Fruit fly (Drosophila melanogaster) whole organism, embryonic: ENCODE measurements around the gene NimC3.

Source experiments
- B-H2 ChIP-seq: fragments of 200-800 bp; sonication (Bioruptor generic); optimal IDR thresholded peaks from 2 replicates; lab custom pipeline; 2018; ENCODE audit warnings: missing biosample characterization, mild to moderate bottlenecking, missing genetic modification characterization
- BEAF-32 ChIP-seq: fragments of 200-800 bp; sonication (Bioruptor generic); optimal IDR thresholded peaks from 3 replicates; lab custom pipeline; 2017; ENCODE audit warnings: missing biosample characterization, missing genetic modification characterization, mild to moderate bottlenecking, moderate library complexity, missing genetic modification reagents
- CG10274 ChIP-seq: fragments of 200-800 bp; sonication (Bioruptor generic); optimal IDR thresholded peaks from 3 replicates; lab custom pipeline; 2017; ENCODE audit warnings: missing biosample characterization, mild to moderate bottlenecking, missing genetic modification characterization
- CG11398 ChIP-seq: fragments of 200-800 bp; sonication (Bioruptor generic); optimal IDR thresholded peaks from 2 replicates; lab custom pipeline; 2016; ENCODE audit warnings: missing biosample characterization, missing genetic modification characterization
- CG12236 ChIP-seq: fragments of 200-800 bp; sonication (Bioruptor generic); optimal IDR thresholded peaks from 2 replicates; lab custom pipeline; 2016; ENCODE audit warnings: missing biosample characterization, missing genetic modification characterization
- CG12942 ChIP-seq: fragments of 200-800 bp; sonication (Bioruptor generic); optimal IDR thresholded peaks from 3 replicates; lab custom pipeline; 2016; ENCODE audit warnings: missing biosample characterization, missing genetic modification characterization
- CG14441 ChIP-seq: fragments of 200-800 bp; sonication (Bioruptor generic); IDR thresholded peaks from 2 replicates; pipeline ENCODE4 v1.3.6; 2022; ENCODE audit warnings: missing biosample characterization, missing genetic modification characterization
- CG15269 ChIP-seq: fragments of 200-800 bp; sonication (Bioruptor generic); optimal IDR thresholded peaks from 2 replicates; lab custom pipeline; 2018; ENCODE audit warnings: missing biosample characterization, mild to moderate bottlenecking, missing genetic modification characterization, moderate library complexity
- CG17802 ChIP-seq: fragments of 200-800 bp; sonication (Bioruptor generic); optimal IDR thresholded peaks from 2 replicates; lab custom pipeline; 2018; ENCODE audit warnings: missing biosample characterization, mild to moderate bottlenecking, missing genetic modification characterization, moderate library complexity
- CG1792 ChIP-seq: fragments of 200-800 bp; sonication (Bioruptor generic); optimal IDR thresholded peaks from 2 replicates; lab custom pipeline; 2016; ENCODE audit warnings: missing biosample characterization, missing genetic modification characterization
- CG2712 ChIP-seq: fragments of 200-800 bp; optimal IDR thresholded peaks from 3 replicates; lab custom pipeline; 2019; ENCODE audit warnings: missing biosample characterization, mild to moderate bottlenecking, missing genetic modification characterization, moderate library complexity
- CG30431 ChIP-seq: fragments of 200-800 bp; sonication (Bioruptor generic); optimal IDR thresholded peaks from 2 replicates; lab custom pipeline; 2017; ENCODE audit warnings: missing biosample characterization, missing genetic modification characterization
- CG33557 ChIP-seq: fragments of 200-800 bp; sonication (Bioruptor generic); optimal IDR thresholded peaks from 2 replicates; lab custom pipeline; 2019; ENCODE audit warnings: missing biosample characterization, mild to moderate bottlenecking, missing genetic modification characterization, moderate library complexity
- CG3838 ChIP-seq: fragments of 200-800 bp; sonication (Bioruptor generic); optimal IDR thresholded peaks from 3 replicates; lab custom pipeline; 2016; ENCODE audit warnings: missing biosample characterization, missing genetic modification characterization
- CG3995 ChIP-seq: fragments of 200-800 bp; sonication (Bioruptor generic); optimal IDR thresholded peaks from 3 replicates; lab custom pipeline; 2016; ENCODE audit warnings: missing biosample characterization, missing genetic modification characterization
- CG8089 ChIP-seq: fragments of 200-800 bp; sonication (Bioruptor generic); optimal IDR thresholded peaks from 3 replicates; lab custom pipeline; 2016; ENCODE audit warnings: missing biosample characterization, missing genetic modification characterization
- CG8924 ChIP-seq: fragments of 200-800 bp; optimal IDR thresholded peaks from 3 replicates; lab custom pipeline; 2019; ENCODE audit warnings: missing biosample characterization, mild to moderate bottlenecking, missing genetic modification characterization, moderate library complexity
- Camta ChIP-seq: fragments of 200-800 bp; sonication (Bioruptor generic); optimal IDR thresholded peaks from 2 replicates; lab custom pipeline; 2016; ENCODE audit warnings: missing biosample characterization, missing genetic modification characterization
- H2.0 ChIP-seq: fragments of 200-800 bp; sonication (Bioruptor generic); IDR thresholded peaks from 2 replicates; pipeline ENCODE4 v1.3.6; 2022; ENCODE audit warnings: missing biosample characterization, missing genetic modification characterization
- HHEX ChIP-seq: fragments of 200-800 bp; sonication (Bioruptor generic); optimal IDR thresholded peaks from 3 replicates; lab custom pipeline; 2017; ENCODE audit warnings: missing biosample characterization, mild to moderate bottlenecking, missing genetic modification characterization, missing genetic modification reagents
- HLH54F ChIP-seq: fragments of 200-800 bp; sonication (Bioruptor generic); optimal IDR thresholded peaks from 3 replicates; lab custom pipeline; 2016; ENCODE audit warnings: missing biosample characterization, missing genetic modification characterization
- Nf-YA ChIP-seq: fragments of 200-800 bp; sonication (Bioruptor generic); IDR thresholded peaks from 2 replicates; pipeline ENCODE4 v1.3.6; 2022; ENCODE audit warnings: missing biosample characterization, missing genetic modification characterization
- PHDP ChIP-seq: fragments of 200-800 bp; sonication (Bioruptor generic); optimal IDR thresholded peaks from 3 replicates; lab custom pipeline; 2018; ENCODE audit warnings: missing biosample characterization, mild to moderate bottlenecking, missing genetic modification characterization, moderate library complexity
- Poxn ChIP-seq: fragments of 200-800 bp; sonication (Bioruptor generic); IDR thresholded peaks from 2 replicates; pipeline ENCODE4 v1.3.6; 2022; ENCODE audit warnings: missing biosample characterization, missing genetic modification characterization
- Side ChIP-seq: fragments of 200-800 bp; sonication (Bioruptor generic); optimal IDR thresholded peaks from 2 replicates; lab custom pipeline; 2016; ENCODE audit warnings: missing biosample characterization, missing genetic modification characterization
- Usf ChIP-seq: fragments of 200-800 bp; sonication (Bioruptor generic); optimal IDR thresholded peaks from 2 replicates; lab custom pipeline; 2017; ENCODE audit warnings: missing genotype, missing biosample characterization, missing genetic modification characterization
- bigmax ChIP-seq: fragments of 200-800 bp; sonication (Bioruptor generic); optimal IDR thresholded peaks from 2 replicates; lab custom pipeline; 2018; ENCODE audit warnings: missing biosample characterization, mild to moderate bottlenecking, missing genetic modification characterization
- btn ChIP-seq: fragments of 200-800 bp; sonication (Bioruptor generic); optimal IDR thresholded peaks from 2 replicates; lab custom pipeline; 2016; ENCODE audit warnings: missing biosample characterization, missing genetic modification characterization
- caup ChIP-seq: fragments of 200-800 bp; sonication (Bioruptor generic); optimal IDR thresholded peaks from 3 replicates; lab custom pipeline; 2017; ENCODE audit warnings: missing biosample characterization, mild to moderate bottlenecking, missing genetic modification characterization, moderate library complexity; ENCODE audit not compliant: severe bottlenecking
- chn ChIP-seq: fragments of 200-800 bp; sonication (Bioruptor generic); optimal IDR thresholded peaks from 2 replicates; lab custom pipeline; 2016; ENCODE audit warnings: missing biosample characterization, missing genetic modification characterization
- dmrt99B ChIP-seq: fragments of 200-800 bp; sonication (Bioruptor generic); optimal IDR thresholded peaks from 2 replicates; lab custom pipeline; 2018; ENCODE audit warnings: missing biosample characterization, mild to moderate bottlenecking, missing genetic modification characterization, moderate library complexity
- exex ChIP-seq: fragments of 200-800 bp; sonication (Bioruptor generic); optimal IDR thresholded peaks from 4 replicates; lab custom pipeline; 2018; ENCODE audit warnings: missing biosample characterization, mild to moderate bottlenecking, missing genetic modification characterization, moderate library complexity
- hb ChIP-seq: fragments of 200-800 bp; sonication (Bioruptor generic); IDR thresholded peaks from 3 replicates; pipeline ENCODE4 v1.3.6; 2022; ENCODE audit warnings: missing biosample characterization, missing genetic modification characterization; ENCODE audit not compliant: partially characterized antibody
- lab ChIP-seq: fragments of 200-800 bp; sonication (Bioruptor generic); optimal IDR thresholded peaks from 3 replicates; lab custom pipeline; 2017; ENCODE audit warnings: missing biosample characterization, missing genetic modification characterization, mild to moderate bottlenecking, moderate library complexity, missing genetic modification reagents
- lola ChIP-seq, 3 experiments: fragments of >200 bp in 2 of 3; fragments of 200-800 bp in 1 of 3; sonication (Bioruptor generic) in 1 of 3; optimal IDR thresholded peaks; 2 replicates each; lab custom pipeline; 2017 to 2019; ENCODE audit warnings: missing biosample characterization in 3 of 3, missing genetic modification characterization in 3 of 3, mild to moderate bottlenecking in 1 of 3, moderate library complexity in 1 of 3
- oc ChIP-seq: fragments of 200-800 bp; sonication (Bioruptor generic); optimal IDR thresholded peaks from 2 replicates; lab custom pipeline; 2018; ENCODE audit warnings: missing biosample characterization, mild to moderate bottlenecking, missing genetic modification characterization, moderate library complexity
- org-1 ChIP-seq: fragments of 200-800 bp; sonication (Bioruptor generic); optimal IDR thresholded peaks from 2 replicates; lab custom pipeline; 2017; ENCODE audit warnings: missing biosample characterization, missing genetic modification characterization
- pita ChIP-seq: fragments of 200-800 bp; sonication (Bioruptor generic); optimal IDR thresholded peaks from 2 replicates; lab custom pipeline; 2017; ENCODE audit warnings: missing biosample characterization, mild to moderate bottlenecking, missing genetic modification characterization
- ranshi ChIP-seq: fragments of 200-800 bp; sonication (Bioruptor generic); IDR thresholded peaks from 2 replicates; pipeline ENCODE4 v1.3.6; 2022; ENCODE audit warnings: missing biosample characterization, missing genetic modification characterization
- sd ChIP-seq: fragments of 200-800 bp; sonication (Bioruptor generic); optimal IDR thresholded peaks from 3 replicates; lab custom pipeline; 2018; ENCODE audit warnings: missing biosample characterization, mild to moderate bottlenecking, missing genetic modification characterization, moderate library complexity
- sens ChIP-seq: fragments of 200-800 bp; sonication (Bioruptor generic); peaks from one replicate; lab custom pipeline; 2016; ENCODE audit warnings: missing biosample characterization, missing genetic modification characterization
- sim ChIP-seq: fragments of 200-800 bp; sonication (Bioruptor generic); IDR thresholded peaks from 2 replicates; pipeline ENCODE4 v1.3.6; 2022; ENCODE audit warnings: missing biosample characterization, missing genetic modification characterization
- slp2 ChIP-seq: fragments of 200-800 bp; sonication (Bioruptor generic); optimal IDR thresholded peaks from 2 replicates; lab custom pipeline; 2016; ENCODE audit warnings: missing biosample characterization, missing genetic modification characterization
- so ChIP-seq: fragments of 200-800 bp; sonication (Bioruptor generic); IDR thresholded peaks from 3 replicates; pipeline ENCODE4 v1.3.6; 2022; ENCODE audit warnings: missing biosample characterization, missing genetic modification characterization
- tgo ChIP-seq: fragments of 200-800 bp; sonication (Bioruptor generic); IDR thresholded peaks from 3 replicates; pipeline ENCODE4 v1.3.6; 2022; ENCODE audit warnings: missing biosample characterization, missing genetic modification characterization
- ttk ChIP-seq: fragments of 200-800 bp; sonication (Bioruptor generic); IDR thresholded peaks from 2 replicates; pipeline ENCODE4 v2.1.2; 2022; ENCODE audit warnings: missing biosample characterization, missing genetic modification characterization
- twi ChIP-seq: fragments of 200-800 bp; optimal IDR thresholded peaks from 2 replicates; lab custom pipeline; 2019; ENCODE audit warnings: missing biosample characterization, mild to moderate bottlenecking, missing genetic modification characterization, moderate library complexity
- unpg ChIP-seq: fragments of 200-800 bp; sonication (Bioruptor generic); optimal IDR thresholded peaks from 3 replicates; lab custom pipeline; 2018; ENCODE audit warnings: missing biosample characterization, mild to moderate bottlenecking, missing genetic modification characterization, moderate library complexity
- z ChIP-seq: fragments of 200-800 bp; sonication (Bioruptor generic); IDR thresholded peaks from 3 replicates; pipeline ENCODE4 v1.3.6; 2022; ENCODE audit warnings: missing biosample characterization, missing genetic modification characterization
- zf30C ChIP-seq: fragments of 200-800 bp; sonication (Bioruptor generic); optimal IDR thresholded peaks from 3 replicates; lab custom pipeline; 2018; ENCODE audit warnings: missing biosample characterization, mild to moderate bottlenecking, missing genetic modification characterization

NimC3 gene

DNA sequence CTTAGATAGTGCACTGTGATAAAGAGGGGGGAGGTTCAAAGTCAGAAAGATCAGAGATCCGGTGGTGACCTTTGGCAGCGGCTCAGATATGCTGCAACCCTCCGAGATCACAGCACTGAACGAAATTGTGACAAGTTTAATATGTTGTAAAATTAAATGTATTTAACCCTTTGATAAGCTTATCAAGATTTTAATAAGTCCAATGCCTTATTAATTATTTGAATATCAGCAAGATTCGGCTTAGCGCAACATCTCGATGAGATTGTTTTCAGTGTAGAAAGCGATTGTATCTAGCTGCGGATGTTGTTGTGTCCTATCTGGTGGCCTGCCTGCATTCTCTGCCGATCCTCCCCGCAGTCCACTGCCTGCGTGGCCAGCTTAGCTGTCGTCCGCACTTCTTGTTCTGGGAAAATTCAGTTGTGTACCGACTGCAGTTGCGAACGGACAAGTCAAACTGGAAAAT is 27.2 kb upstream of the NimC3 start, which contains the start of gene NimC4 (continued):
- peak; percentile 71 for TF ChIP-seq tgo (GFP tag; lab: Robert Waterston, UW)
- no peak for TF ChIP-seq Nf-YA (GFP tag; lab: Robert Waterston, UW)
- TF ChIP-seq Poxn (GFP tag; lab: Robert Waterston, UW), result no peak
- TF ChIP-seq CG10274, result peak; percentile 33
- TF ChIP-seq CG8924 (tag; lab: Kevin White, UChicago), result peak; percentile 87
- peak; percentile 28 for TF ChIP-seq CG17802 (tag; lab: Kevin White, UChicago)
- TF ChIP-seq CG12942, result peak; percentile 37
- TF ChIP-seq zf30C (GFP tag; lab: Kevin White, UChicago), result peak; percentile 92
- TF ChIP-seq PHDP (tag; lab: Kevin White, UChicago), result peak; percentile 20
- peak; percentile 77 for TF ChIP-seq unpg
- no peak for TF ChIP-seq CG3995 (GFP tag; lab: Kevin White, UChicago)
- no peak for TF ChIP-seq bigmax
- peak; percentile 76 for TF ChIP-seq slp2
- peak; percentile 12 for TF ChIP-seq HHEX
- peak; percentile 84 for TF ChIP-seq sim
- peak; percentile 80 for TF ChIP-seq Camta (GFP tag; lab: Kevin White, UChicago)
- TF ChIP-seq oc (tag; lab: Kevin White, UChicago), result peak; percentile 2
- TF ChIP-seq btn (GFP tag; lab: Kevin White, UChicago), result peak; percentile 68
- TF ChIP-seq so (GFP tag; lab: Robert Waterston, UW), result 0 out of 3 replicates have a peak, but pooled peaks have one; percentile 55
- peak; percentile 78 for TF ChIP-seq CG12236
- TF ChIP-seq ttk (GFP tag; lab: Robert Waterston, UW), result peak; percentile 53; the same call in 1 of the 2 replicates
- peak; percentile 70 for TF ChIP-seq H2.0 (GFP tag; lab: Robert Waterston, UW)
- TF ChIP-seq sd (tag; lab: Kevin White, UChicago), result no peak
- TF ChIP-seq CG11398 (GFP tag; lab: Kevin White, UChicago), result peak; percentile 63
- no peak for TF ChIP-seq ranshi (GFP tag; lab: Robert Waterston, UW)
- TF ChIP-seq B-H2 (GFP tag; lab: Kevin White, UChicago), result no peak
- TF ChIP-seq lab, result no peak
- no peak for TF ChIP-seq BEAF-32 (GFP tag; lab: Kevin White, UChicago)
- TF ChIP-seq exex (tag; lab: Kevin White, UChicago), result no peak
- TF ChIP-seq CG33557 (GFP tag; lab: Kevin White, UChicago), result peak; percentile 84
- TF ChIP-seq sens, result peak; percentile 99
- TF ChIP-seq CG30431, result peak; percentile 89
- peak; percentile 87 for TF ChIP-seq chn
- peak in 1 of 3 experiments; percentile 94 for TF ChIP-seq lola (GFP tag; optimal IDR thresholded peaks at IDR 0.05; lab: Kevin White, UChicago)
- TF ChIP-seq CG3838 (GFP tag; lab: Kevin White, UChicago), result peak; percentile 34
- TF ChIP-seq CG8089 (GFP tag; lab: Kevin White, UChicago), result peak; percentile 70
- TF ChIP-seq hb (GFP tag; lab: Robert Waterston, UW), result no peak
- TF ChIP-seq caup, result peak; percentile 27
- TF ChIP-seq CG2712 (tag; lab: Kevin White, UChicago), result peak; percentile 95
- no peak for TF ChIP-seq pita (GFP tag; lab: Kevin White, UChicago)
- peak; percentile 6 for TF ChIP-seq CG1792
- TF ChIP-seq z (GFP tag; lab: Robert Waterston, UW), result peak; percentile 56; the same call in 1 of the 3 replicates
- TF ChIP-seq HLH54F (GFP tag; lab: Kevin White, UChicago), result peak; percentile 45
- peak; percentile 71 for TF ChIP-seq Usf (GFP tag; lab: Kevin White, UChicago)
- TF ChIP-seq CG15269, result no peak
- peak; percentile 75 for TF ChIP-seq Side (GFP tag; lab: Kevin White, UChicago)
- peak; percentile 72 for TF ChIP-seq org-1
- peak; percentile 46 for TF ChIP-seq dmrt99B
- 0 out of 2 replicates have a peak, but pooled peaks have one; percentile 32 for TF ChIP-seq CG14441 (GFP tag; lab: Robert Waterston, UW)
- TF ChIP-seq twi, result peak; percentile 77
